Fruit fly (Drosophila melanogaster) whole organism, adult: ENCODE data around the gene Bre1.

Source experiments
- CG12768 ChIP-seq: fragments of 200-800 bp; sonication (Bioruptor generic); optimal IDR thresholded peaks from 2 replicates; lab custom pipeline; 2017; ENCODE audit warnings: missing biosample characterization, missing genetic modification characterization, mild to moderate bottlenecking, moderate library complexity, missing genetic modification reagents
- CG5204 ChIP-seq: fragments of 200-800 bp; sonication (Bioruptor generic); optimal IDR thresholded peaks from 2 replicates; lab custom pipeline; 2016; ENCODE audit warnings: missing biosample characterization, missing genetic modification characterization
- CG7101 ChIP-seq: fragments of 200-800 bp; sonication (Bioruptor generic); optimal IDR thresholded peaks from 2 replicates; lab custom pipeline; 2018; ENCODE audit warnings: missing biosample characterization, mild to moderate bottlenecking, missing genetic modification characterization, moderate library complexity
- Crg-1 ChIP-seq: fragments of 200-800 bp; sonication (Bioruptor generic); optimal IDR thresholded peaks from 2 replicates; lab custom pipeline; 2016; ENCODE audit warnings: missing biosample characterization, missing genetic modification characterization
- Mnt ChIP-seq: fragments of 200-800 bp; sonication (Bioruptor generic); optimal IDR thresholded peaks from 2 replicates; lab custom pipeline; 2016; ENCODE audit warnings: missing biosample characterization, mild to moderate bottlenecking, missing genetic modification characterization
- bab1 ChIP-seq: fragments of 200-800 bp; sonication (Bioruptor generic); optimal IDR thresholded peaks from 3 replicates; lab custom pipeline; 2019; ENCODE audit warnings: missing biosample characterization, mild to moderate bottlenecking, missing genetic modification characterization, moderate library complexity
- cnc ChIP-seq, 2 experiments: fragments of >200 bp; optimal IDR thresholded peaks; 2 replicates each; lab custom pipeline; 2017
- ovo ChIP-seq: fragments of 200-800 bp; sonication (Bioruptor generic); optimal IDR thresholded peaks from 2 replicates; lab custom pipeline; 2016; ENCODE audit warnings: missing biosample characterization, missing genetic modification characterization
- toe ChIP-seq: fragments of 200-800 bp; sonication (Bioruptor generic); optimal IDR thresholded peaks from 2 replicates; lab custom pipeline; 2016; ENCODE audit warnings: missing biosample characterization, missing genetic modification characterization

- no peak for TF ChIP-seq Crg-1
- TF ChIP-seq bab1 (GFP tag; lab: Kevin White, UChicago): no peak
- no peak for TF ChIP-seq ovo (GFP tag; lab: Kevin White, UChicago)
- TF ChIP-seq CG7101 (tag; lab: Kevin White, UChicago): no peak
- no peak for TF ChIP-seq toe
- no peak for TF ChIP-seq cnc (optimal IDR thresholded peaks at IDR 0.05; lab: Kevin White, UChicago)
- TF ChIP-seq CG12768: no peak
- no peak for TF ChIP-seq CG5204
- no peak for TF ChIP-seq Mnt
These were observed 37.9 kb upstream of the Bre1 start for dm6 chr3L:5831890-5832289.
